Fruit fly (Drosophila melanogaster): ENCODE results near the gene CG16863.

Gene CG16863

DNA sequence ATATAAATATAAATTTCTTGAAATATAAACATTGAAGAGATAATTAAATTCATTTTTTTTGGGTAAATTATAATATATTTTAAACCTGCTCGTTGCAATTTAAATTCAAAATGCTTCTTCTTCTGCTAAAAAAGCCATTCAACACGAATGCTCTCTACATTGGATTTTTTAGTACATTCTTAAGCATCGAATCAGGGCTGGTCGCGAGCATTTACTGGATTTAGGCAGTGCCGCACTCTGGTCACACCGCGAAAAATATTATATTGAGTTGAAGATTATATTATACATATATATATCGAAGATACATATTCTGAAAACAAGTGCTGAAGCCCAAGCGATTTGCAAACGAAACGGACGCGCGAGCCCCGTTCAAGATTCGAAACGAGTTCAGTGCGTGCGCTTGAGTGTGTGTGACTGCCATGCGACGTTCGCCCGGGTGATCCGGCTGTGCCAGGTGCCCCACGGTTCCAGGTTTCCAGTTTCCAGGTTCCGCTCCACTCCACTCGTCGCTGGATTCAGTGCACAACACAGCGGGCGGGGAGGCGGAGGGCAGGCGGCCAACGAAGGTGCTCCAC is 22.9 kb downstream of the CG16863 start, which contains the start of gene Sos (continued):
- TF ChIP-seq Ptx1 (GFP tag; IDR thresholded peaks at IDR 0.05) (no peak), CG13287 (GFP tag; IDR thresholded peaks at IDR 0.05; ENCODE audit: partially characterized antibody) (peak; percentile 53), CG14710 (tag; optimal IDR thresholded peaks at IDR 0.05) (peak; percentile 60), inv (GFP tag; IDR thresholded peaks at IDR 0.05; ENCODE audit: partially characterized antibody) (no peak), btn (GFP tag; optimal IDR thresholded peaks at IDR 0.05) (no peak), CG12236 (GFP tag; optimal IDR thresholded peaks at IDR 0.05) (no peak), dmrt11E (tag; optimal IDR thresholded peaks at IDR 0.05) (no peak), ssp (GFP tag; IDR thresholded peaks at IDR 0.05) (no peak), Lhr (GFP tag; optimal IDR thresholded peaks at IDR 0.05) (peak; percentile 86), Oaz (GFP tag; IDR thresholded peaks at IDR 0.05) (no peak), ham (GFP tag; IDR thresholded peaks at IDR 0.05) (no peak), Doc3 (GFP tag; IDR thresholded peaks at IDR 0.05; ENCODE audit: partially characterized antibody) (no peak), Camta (GFP tag; optimal IDR thresholded peaks at IDR 0.05) (no peak), lmd (GFP tag; IDR thresholded peaks at IDR 0.05) (no peak), CG17361 (GFP tag; IDR thresholded peaks at IDR 0.05) (no peak), MBD-R2 (GFP tag; IDR thresholded peaks at IDR 0.05) (peak; percentile 87), zfh2 (GFP tag; optimal IDR thresholded peaks at IDR 0.05) (no peak), CG12391 (tag; optimal IDR thresholded peaks at IDR 0.05) (no peak), YL-1 (GFP tag; optimal IDR thresholded peaks at IDR 0.05) (peak; percentile 94), CG6683 (GFP tag; optimal IDR thresholded peaks at IDR 0.05) (no peak), CG11560 (tag; IDR thresholded peaks at IDR 0.05) (peak; percentile 76; the same call in 2 of the 3 replicates), ci (GFP tag; IDR thresholded peaks at IDR 0.05) (no peak), ATbp (GFP tag; optimal IDR thresholded peaks at IDR 0.05) (no peak), CG15479 (GFP tag; optimal IDR thresholded peaks at IDR 0.05) (no peak), CG34422 (GFP tag; IDR thresholded peaks at IDR 0.05) (no peak), Adf1 (GFP tag; IDR thresholded peaks at IDR 0.05) (no peak), CG15514 (GFP tag; optimal IDR thresholded peaks at IDR 0.05) (peak; percentile 61), Blimp-1 (GFP tag; optimal IDR thresholded peaks at IDR 0.05) (no peak), BEAF-32 (GFP tag; optimal IDR thresholded peaks at IDR 0.05) (peak; percentile 56), otp (GFP tag; IDR thresholded peaks at IDR 0.05) (no peak), CG32532 (GFP tag; IDR thresholded peaks at IDR 0.05) (0 out of 2 replicates have a peak, but pooled peaks have one; percentile 9), HLH54F (GFP tag; optimal IDR thresholded peaks at IDR 0.05) (no peak), ind (GFP tag; optimal IDR thresholded peaks at IDR 0.05) (no peak), hbn (GFP tag; IDR thresholded peaks at IDR 0.05; ENCODE audit: partially characterized antibody) (no peak), Hand (GFP tag; optimal IDR thresholded peaks at IDR 0.05) (no peak), CrebB (tag; optimal IDR thresholded peaks at IDR 0.05) (no peak), CG7745 (tag; optimal IDR thresholded peaks at IDR 0.05) (no peak), CG5180 (GFP tag; optimal IDR thresholded peaks at IDR 0.05) (no peak), Dp (GFP tag; optimal IDR thresholded peaks at IDR 0.05) (peak; percentile 94), CG11504 (tag; optimal IDR thresholded peaks at IDR 0.05) (no peak), GATAe (GFP tag; conservative IDR thresholded peaks at IDR 0.05) (no peak), bab2 (GFP tag; optimal IDR thresholded peaks at IDR 0.05) (no peak), nmo (GFP tag; optimal IDR thresholded peaks at IDR 0.05) (peak; percentile 55), gsb-n (tag; optimal IDR thresholded peaks at IDR 0.05) (no peak), pzg (GFP tag; optimal IDR thresholded peaks at IDR 0.05) (peak; percentile 96), CG34224 (GFP tag; IDR thresholded peaks at IDR 0.05; ENCODE audit: partially characterized antibody) (0 out of 3 replicates have a peak, but pooled peaks have one; percentile 30), Oli (tag; optimal IDR thresholded peaks at IDR 0.05) (no peak), tll (GFP tag; optimal IDR thresholded peaks at IDR 0.05) (no peak), pita (GFP tag; optimal IDR thresholded peaks at IDR 0.05) (no peak)

Data from whole organism, embryonic.